Fruit fly (Drosophila melanogaster) whole organism, embryonic: ENCODE results near the gene CG3448.

Experiments
- Adf1 ChIP-seq: fragments of 200-800 bp; sonication (Bioruptor generic); IDR thresholded peaks from 2 replicates; pipeline ENCODE4 v1.3.6; 2022; ENCODE audit warnings: missing biosample characterization, missing genetic modification characterization
- Blimp-1 ChIP-seq: fragments of 200-800 bp; sonication (Bioruptor generic); optimal IDR thresholded peaks from 3 replicates; lab custom pipeline; 2018; ENCODE audit warnings: missing biosample characterization, missing genetic modification characterization, mild to moderate bottlenecking, moderate library complexity, missing genetic modification reagents
- BtbVII ChIP-seq: fragments of 200-800 bp; sonication (Bioruptor generic); optimal IDR thresholded peaks from 3 replicates; lab custom pipeline; 2017; ENCODE audit warnings: missing biosample characterization, mild to moderate bottlenecking, missing genetic modification characterization
- CG10543 ChIP-seq: fragments of 200-800 bp; sonication (Bioruptor generic); optimal IDR thresholded peaks from 3 replicates; lab custom pipeline; 2017; ENCODE audit warnings: missing biosample characterization, mild to moderate bottlenecking, missing genetic modification characterization, moderate library complexity
- CG11696 ChIP-seq: fragments of 200-800 bp; sonication (Bioruptor generic); IDR thresholded peaks from 2 replicates; pipeline ENCODE4 v1.3.6; 2022; ENCODE audit warnings: missing biosample characterization, missing genetic modification characterization
- CG12659 ChIP-seq: fragments of 200-800 bp; sonication (Bioruptor generic); optimal IDR thresholded peaks from 3 replicates; lab custom pipeline; 2017; ENCODE audit warnings: mild to moderate bottlenecking, missing biosample characterization, missing genetic modification reagents, missing genetic modification characterization
- CG14667 ChIP-seq: fragments of 200-800 bp; sonication (Bioruptor generic); IDR thresholded peaks from 2 replicates; pipeline ENCODE4 v1.3.6; 2022; ENCODE audit warnings: missing biosample characterization, missing genetic modification characterization
- CG15073 ChIP-seq: fragments of 200-800 bp; sonication (Bioruptor generic); optimal IDR thresholded peaks from 2 replicates; lab custom pipeline; 2016; ENCODE audit warnings: missing biosample characterization, missing genetic modification characterization
- CG15696 ChIP-seq: fragments of 200-800 bp; sonication (Bioruptor generic); optimal IDR thresholded peaks from 2 replicates; lab custom pipeline; 2019; ENCODE audit warnings: missing biosample characterization, mild to moderate bottlenecking, missing genetic modification characterization, moderate library complexity
- CG16815 ChIP-seq: fragments of 200-800 bp; sonication (Bioruptor generic); optimal IDR thresholded peaks from 3 replicates; lab custom pipeline; 2017; ENCODE audit warnings: missing biosample characterization, mild to moderate bottlenecking, missing genetic modification characterization
- CG17186 ChIP-seq: fragments of 200-800 bp; sonication (Bioruptor generic); optimal IDR thresholded peaks from 3 replicates; lab custom pipeline; 2017; ENCODE audit warnings: missing biosample characterization, missing genetic modification reagents, missing genetic modification characterization
- CG17328 ChIP-seq: fragments of 200-800 bp; sonication (Bioruptor generic); IDR thresholded peaks from 2 replicates; pipeline ENCODE4 v1.3.6; 2022; ENCODE audit warnings: missing biosample characterization, missing genetic modification characterization
- CG18764 ChIP-seq: fragments of 200-800 bp; sonication (Bioruptor generic); optimal IDR thresholded peaks from 3 replicates; lab custom pipeline; 2016; ENCODE audit warnings: missing biosample characterization, missing genetic modification characterization
- CG2116 ChIP-seq: fragments of 200-800 bp; sonication (Bioruptor generic); optimal IDR thresholded peaks from 3 replicates; lab custom pipeline; 2018; ENCODE audit warnings: missing biosample characterization, mild to moderate bottlenecking, missing genetic modification characterization
- CG4282 ChIP-seq: fragments of 200-800 bp; sonication (Bioruptor generic); optimal IDR thresholded peaks from 2 replicates; lab custom pipeline; 2016; ENCODE audit warnings: missing biosample characterization, missing genetic modification characterization
- CG4328 ChIP-seq: fragments of 200-800 bp; sonication (Bioruptor generic); optimal IDR thresholded peaks from 3 replicates; lab custom pipeline; 2017; ENCODE audit warnings: missing biosample characterization, missing genetic modification reagents, missing genetic modification characterization
- CG7963 ChIP-seq: fragments of 200-800 bp; sonication (Bioruptor generic); IDR thresholded peaks from 3 replicates; pipeline ENCODE4 v1.3.6; 2022; ENCODE audit warnings: missing biosample characterization, missing genetic modification characterization; ENCODE audit not compliant: partially characterized antibody
- CG7987 ChIP-seq: fragments of 200-800 bp; sonication (Bioruptor generic); optimal IDR thresholded peaks from 2 replicates; lab custom pipeline; 2018; ENCODE audit warnings: missing biosample characterization, mild to moderate bottlenecking, missing genetic modification characterization, moderate library complexity
- CG8478 ChIP-seq: fragments of >200 bp; optimal IDR thresholded peaks from 2 replicates; lab custom pipeline; 2018
- Chrac-16 ChIP-seq: fragments of 200-800 bp; sonication (Bioruptor generic); optimal IDR thresholded peaks from 3 replicates; lab custom pipeline; 2016; ENCODE audit warnings: missing biosample characterization, missing genetic modification characterization
- CrebB ChIP-seq: fragments of 200-800 bp; sonication (Bioruptor generic); optimal IDR thresholded peaks from 3 replicates; lab custom pipeline; 2018; ENCODE audit warnings: missing biosample characterization, mild to moderate bottlenecking, missing genetic modification characterization
- Dll ChIP-seq: fragments of 200-800 bp; sonication (Bioruptor generic); IDR thresholded peaks from 4 replicates; pipeline ENCODE4 v1.3.6; 2022; ENCODE audit warnings: missing biosample characterization, missing genetic modification characterization; ENCODE audit not compliant: partially characterized antibody
- Dref ChIP-seq: fragments of 200-800 bp; sonication (Bioruptor generic); IDR thresholded peaks from 2 replicates; pipeline ENCODE4 v1.3.6; 2022; ENCODE audit warnings: missing biosample characterization, missing genetic modification characterization
- E2f2 ChIP-seq: fragments of 200-800 bp; sonication (Bioruptor generic); IDR thresholded peaks from 2 replicates; pipeline ENCODE4 v1.3.6; 2022; ENCODE audit warnings: missing biosample characterization, missing genetic modification characterization
- H2.0 ChIP-seq: fragments of 200-800 bp; sonication (Bioruptor generic); IDR thresholded peaks from 2 replicates; pipeline ENCODE4 v1.3.6; 2022; ENCODE audit warnings: missing biosample characterization, missing genetic modification characterization
- Mad ChIP-seq: fragments of 200-800 bp; sonication (Bioruptor generic); optimal IDR thresholded peaks from 2 replicates; lab custom pipeline; 2016; ENCODE audit warnings: missing biosample characterization, missing genetic modification characterization
- NfI ChIP-seq: fragments of 200-800 bp; sonication (Bioruptor generic); optimal IDR thresholded peaks from 3 replicates; lab custom pipeline; 2018; ENCODE audit warnings: missing biosample characterization, mild to moderate bottlenecking, missing genetic modification characterization, moderate library complexity
- Sox100B ChIP-seq: fragments of 200-800 bp; sonication (Bioruptor generic); optimal IDR thresholded peaks from 3 replicates; lab custom pipeline; 2018; ENCODE audit warnings: missing biosample characterization, mild to moderate bottlenecking, missing genetic modification characterization
- Sry-β ChIP-seq: fragments of 200-800 bp; sonication (Bioruptor generic); optimal IDR thresholded peaks from 2 replicates; lab custom pipeline; 2018; ENCODE audit warnings: missing biosample characterization, mild to moderate bottlenecking, missing genetic modification characterization, moderate library complexity
- Stat92E ChIP-seq, 3 experiments: fragments of >200 bp in 2 of 3; fragments of 200-800 bp in 1 of 3; sonication (Bioruptor generic) in 1 of 3; optimal IDR thresholded peaks; 2 replicates each; lab custom pipeline; 2017 to 2019; ENCODE audit warnings: missing biosample characterization in 3 of 3, missing genetic modification characterization in 3 of 3, mild to moderate bottlenecking in 1 of 3, moderate library complexity in 1 of 3
- TFAM ChIP-seq: fragments of 200-800 bp; sonication (Bioruptor generic); optimal IDR thresholded peaks from 2 replicates; lab custom pipeline; 2017; ENCODE audit warnings: missing biosample characterization, missing genetic modification characterization, inconsistent platforms
- abd-A ChIP-seq: fragments of 200-800 bp; sonication (Bioruptor generic); optimal IDR thresholded peaks from 3 replicates; lab custom pipeline; 2019; ENCODE audit warnings: missing biosample characterization, mild to moderate bottlenecking, missing genetic modification characterization, moderate library complexity
- crc ChIP-seq: fragments of 200-800 bp; sonication (Bioruptor generic); optimal IDR thresholded peaks from 2 replicates; lab custom pipeline; 2016; ENCODE audit warnings: missing biosample characterization, missing genetic modification characterization
- dm ChIP-seq: fragments of 200-800 bp; sonication (Bioruptor generic); optimal IDR thresholded peaks from 3 replicates; lab custom pipeline; 2016; ENCODE audit warnings: missing biosample characterization, missing genetic modification characterization
- dpn ChIP-seq, 2 experiments: fragments of 200-800 bp; sonication (Bioruptor generic); optimal IDR thresholded peaks; 3 replicates each; lab custom pipeline; 2016; ENCODE audit warnings: missing biosample characterization in 2 of 2, missing genetic modification characterization in 2 of 2
- ind ChIP-seq: fragments of 200-800 bp; sonication (Bioruptor generic); optimal IDR thresholded peaks from 3 replicates; lab custom pipeline; 2016; ENCODE audit warnings: missing biosample characterization, missing genetic modification characterization
- jumu ChIP-seq: fragments of 200-800 bp; sonication (Bioruptor generic); optimal IDR thresholded peaks from 3 replicates; lab custom pipeline; 2016; ENCODE audit warnings: missing biosample characterization, missing genetic modification characterization
- pho ChIP-seq: fragments of 200-800 bp; sonication (Bioruptor generic); optimal IDR thresholded peaks from 2 replicates; lab custom pipeline; 2016; ENCODE audit warnings: missing biosample characterization, missing genetic modification characterization
- pita ChIP-seq: fragments of 200-800 bp; sonication (Bioruptor generic); optimal IDR thresholded peaks from 2 replicates; lab custom pipeline; 2017; ENCODE audit warnings: missing biosample characterization, mild to moderate bottlenecking, missing genetic modification characterization
- pnt ChIP-seq: fragments of 200-800 bp; sonication (Bioruptor generic); optimal IDR thresholded peaks from 3 replicates; lab custom pipeline; 2016; ENCODE audit warnings: missing biosample characterization, missing genetic modification characterization
- rib ChIP-seq: fragments of 200-800 bp; sonication (Bioruptor generic); IDR thresholded peaks from 2 replicates; pipeline ENCODE4 v1.3.6; 2022; ENCODE audit warnings: missing biosample characterization, missing genetic modification characterization
- sc ChIP-seq, 3 experiments: fragments of >200 bp in 2 of 3; fragments of 200-800 bp in 1 of 3; sonication (Bioruptor generic) in 1 of 3; optimal IDR thresholded peaks; 2 replicates in 2 of 3; 3 replicates in 1 of 3; lab custom pipeline; 2017; ENCODE audit warnings: mild to moderate bottlenecking in 1 of 3, missing biosample characterization in 1 of 3, missing genetic modification characterization in 1 of 3, missing genetic modification reagents in 1 of 3
- sens-2 ChIP-seq: fragments of 200-800 bp; sonication (Bioruptor generic); IDR thresholded peaks from 2 replicates; pipeline ENCODE4 v1.3.6; 2022; ENCODE audit warnings: missing biosample characterization, missing genetic modification characterization
- shn ChIP-seq: fragments of 200-800 bp; sonication (Bioruptor generic); optimal IDR thresholded peaks from 3 replicates; lab custom pipeline; 2016; ENCODE audit warnings: missing biosample characterization, missing genetic modification characterization
- sim ChIP-seq: fragments of 200-800 bp; sonication (Bioruptor generic); IDR thresholded peaks from 2 replicates; pipeline ENCODE4 v1.3.6; 2022; ENCODE audit warnings: missing biosample characterization, missing genetic modification characterization
- sr ChIP-seq: fragments of 200-800 bp; sonication (Bioruptor generic); IDR thresholded peaks from 3 replicates; pipeline ENCODE4 v1.3.6; 2022; ENCODE audit warnings: missing biosample characterization, missing genetic modification characterization
- stwl ChIP-seq: fragments of 200-800 bp; sonication (Bioruptor generic); optimal IDR thresholded peaks from 3 replicates; lab custom pipeline; 2018; ENCODE audit warnings: missing biosample characterization, mild to moderate bottlenecking, missing genetic modification characterization, moderate library complexity
- tna ChIP-seq: fragments of 200-800 bp; sonication (Bioruptor generic); IDR thresholded peaks from 2 replicates; pipeline ENCODE4 v1.3.6; 2022; ENCODE audit warnings: missing biosample characterization, missing genetic modification characterization; ENCODE audit not compliant: partially characterized antibody
- usp ChIP-seq: fragments of >200 bp; optimal IDR thresholded peaks from 2 replicates; lab custom pipeline; 2017; ENCODE audit warnings: missing biosample characterization, missing genetic modification characterization
- yki ChIP-seq: fragments of >200 bp; optimal IDR thresholded peaks from 3 replicates; lab custom pipeline; 2018

Gene CG3448

DNA sequence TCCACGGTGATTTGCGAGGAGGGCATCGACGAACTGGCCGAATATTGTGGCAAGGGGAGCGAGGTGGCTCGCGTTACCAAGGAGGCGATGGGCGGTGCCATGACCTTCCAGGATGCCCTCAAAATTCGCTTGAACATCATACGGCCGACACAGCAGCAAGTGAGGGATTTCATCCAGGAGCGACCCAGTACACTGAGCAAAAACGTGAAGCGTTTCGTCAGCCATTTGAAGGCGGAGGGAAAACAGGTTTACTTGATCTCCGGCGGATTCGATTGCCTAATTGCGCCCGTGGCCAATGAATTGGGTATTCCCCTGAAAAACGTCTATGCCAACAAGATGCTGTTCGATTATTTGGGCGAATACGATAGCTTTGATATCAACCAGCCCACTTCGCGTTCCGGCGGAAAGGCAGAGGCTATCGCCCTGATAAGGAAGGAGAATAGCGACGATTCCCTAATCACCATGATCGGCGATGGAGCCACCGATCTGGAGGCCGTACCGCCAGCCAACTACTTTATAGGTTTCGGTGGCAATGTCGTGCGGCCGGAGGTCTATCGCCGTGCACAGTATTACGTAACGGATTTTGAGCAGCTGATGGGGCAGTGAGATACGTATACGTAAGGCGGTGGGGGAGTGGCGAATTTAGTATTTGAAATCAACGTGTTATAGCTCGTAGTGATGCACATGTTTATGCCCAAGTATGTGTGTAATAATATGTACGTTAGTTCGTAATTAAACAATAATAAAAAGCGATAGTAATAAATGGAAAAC, 27.4 kb downstream of the CG3448 start:
- no peak for TF ChIP-seq ind (GFP tag; lab: Kevin White, UChicago)
- TF ChIP-seq Sry-β (GFP tag; lab: Kevin White, UChicago), result no peak
- no peak for TF ChIP-seq Dref (GFP tag; lab: Robert Waterston, UW)
- TF ChIP-seq pnt (GFP tag; lab: Kevin White, UChicago), result no peak
- no peak for TF ChIP-seq crc (GFP tag; lab: Kevin White, UChicago)
- TF ChIP-seq CG10543, result peak; percentile 35
- no peak for TF ChIP-seq Mad (GFP tag; lab: Kevin White, UChicago)
- TF ChIP-seq CG14667 (GFP tag; lab: Robert Waterston, UW), result no peak
- no peak for TF ChIP-seq rib
- no peak for TF ChIP-seq Chrac-16 (GFP tag; lab: Kevin White, UChicago)
- TF ChIP-seq CG7963 (GFP tag; lab: Robert Waterston, UW), result no peak
- TF ChIP-seq usp (GFP tag; lab: Kevin White, UChicago), result no peak
- TF ChIP-seq sr (GFP tag; lab: Robert Waterston, UW), result no peak
- TF ChIP-seq tna, result no peak
- no peak for TF ChIP-seq Blimp-1
- TF ChIP-seq CG17328, result no peak
- TF ChIP-seq dm (GFP tag; lab: Kevin White, UChicago), result no peak
- TF ChIP-seq Sox100B (GFP tag; lab: Kevin White, UChicago), result no peak
- no peak for TF ChIP-seq sc (optimal IDR thresholded peaks at IDR 0.05; lab: Kevin White, UChicago)
- TF ChIP-seq sc (GFP tag; optimal IDR thresholded peaks at IDR 0.05; lab: Kevin White, UChicago), result no peak
- TF ChIP-seq CG8478 (lab: Kevin White, UChicago), result no peak
- TF ChIP-seq Adf1 (GFP tag; lab: Robert Waterston, UW), result no peak
- peak; percentile 4 for TF ChIP-seq abd-A (tag; lab: Kevin White, UChicago)
- no peak for TF ChIP-seq CrebB (tag; lab: Kevin White, UChicago)
- TF ChIP-seq jumu, result no peak
- no peak for TF ChIP-seq CG16815 (GFP tag; lab: Kevin White, UChicago)
- TF ChIP-seq CG4282 (GFP tag; lab: Kevin White, UChicago), result no peak
- TF ChIP-seq sim (GFP tag; lab: Robert Waterston, UW), result no peak
- no peak for TF ChIP-seq yki
- no peak for TF ChIP-seq dpn (GFP tag; optimal IDR thresholded peaks at IDR 0.05; lab: Kevin White, UChicago)
- no peak for TF ChIP-seq CG4328 (GFP tag; lab: Kevin White, UChicago)
- TF ChIP-seq stwl (tag; lab: Kevin White, UChicago), result no peak
- TF ChIP-seq H2.0, result no peak
- TF ChIP-seq CG12659 (GFP tag; lab: Kevin White, UChicago), result no peak
- TF ChIP-seq Dll (GFP tag; lab: Robert Waterston, UW), result no peak
- TF ChIP-seq CG17186 (GFP tag; lab: Kevin White, UChicago), result no peak
- no peak for TF ChIP-seq BtbVII (GFP tag; lab: Kevin White, UChicago)
- no peak for TF ChIP-seq CG11696 (GFP tag; lab: Robert Waterston, UW)
- TF ChIP-seq TFAM (GFP tag; lab: Kevin White, UChicago), result no peak
- no peak for TF ChIP-seq E2f2
- no peak for TF ChIP-seq NfI
- no peak for TF ChIP-seq CG18764
- no peak for TF ChIP-seq CG7987 (GFP tag; lab: Kevin White, UChicago)
- no peak for TF ChIP-seq CG15073
- TF ChIP-seq sens-2 (GFP tag; lab: Robert Waterston, UW), result no peak
- no peak for TF ChIP-seq CG2116
- no peak for TF ChIP-seq CG15696 (tag; lab: Kevin White, UChicago)
- no peak for TF ChIP-seq pho (GFP tag; lab: Kevin White, UChicago)
- no peak for TF ChIP-seq shn (GFP tag; lab: Kevin White, UChicago)
- TF ChIP-seq Stat92E (GFP tag; optimal IDR thresholded peaks at IDR 0.05; lab: Kevin White, UChicago), result no peak
- TF ChIP-seq pita (GFP tag; lab: Kevin White, UChicago), result no peak
